Fruit fly (Drosophila melanogaster): ENCODE results near the gene nonC.

Gene nonC

DNA sequence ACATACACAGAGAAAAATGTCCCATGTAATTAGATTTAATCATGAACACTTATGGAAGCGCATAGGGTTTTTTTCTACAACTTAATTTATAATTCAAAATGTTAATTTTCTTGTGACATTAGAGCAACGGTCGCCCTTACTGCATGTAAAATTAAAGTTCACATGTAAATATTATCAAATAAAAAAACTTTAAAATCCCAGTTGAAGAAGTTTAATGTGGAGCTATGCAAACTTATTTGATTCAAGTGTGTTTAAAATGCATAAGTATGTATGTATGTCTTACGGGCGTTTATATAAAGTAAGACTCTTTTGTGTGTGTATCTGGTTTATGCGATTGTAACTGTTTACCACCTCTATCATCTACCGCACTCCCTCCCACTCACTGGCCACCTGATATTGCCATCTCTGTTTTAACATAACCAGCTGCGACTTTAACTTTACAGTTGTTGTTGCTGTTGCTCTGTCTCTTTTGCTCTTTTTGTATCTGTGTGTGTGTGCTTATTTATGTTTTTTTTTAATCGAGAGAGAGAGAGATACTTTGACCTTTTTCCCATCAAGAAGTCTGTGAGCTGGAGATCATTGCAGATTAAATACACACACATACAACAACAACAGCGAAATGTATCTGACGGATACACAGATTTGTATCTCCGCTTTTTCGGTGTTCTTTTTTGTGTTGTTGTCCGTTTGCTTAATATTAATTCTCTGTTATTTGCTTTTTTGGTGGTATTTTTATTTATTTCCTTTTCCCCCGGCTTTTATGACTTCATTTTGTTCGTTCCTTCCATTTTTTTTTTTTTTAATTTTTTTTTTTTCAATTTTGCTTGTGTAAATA is 31.3 kb downstream of the nonC start:
- TF ChIP-seq ey (GFP tag; optimal IDR thresholded peaks at IDR 0.05) = peak; percentile 90
- TF ChIP-seq Sp1 (GFP tag; optimal IDR thresholded peaks at IDR 0.05) = peak; percentile 94
- no peak for TF ChIP-seq dsf (GFP tag; optimal IDR thresholded peaks at IDR 0.05; ENCODE audit: borderline replicate concordance)
- TF ChIP-seq foxo (GFP tag; optimal IDR thresholded peaks at IDR 0.05) = peak in 1 of 2 experiments; percentile 90
- no peak for TF ChIP-seq Abd-B (GFP tag; optimal IDR thresholded peaks at IDR 0.05)
- peak; percentile 62 for TF ChIP-seq sage (GFP tag; optimal IDR thresholded peaks at IDR 0.05)
- peak; percentile 93 for TF ChIP-seq fru (GFP tag; optimal IDR thresholded peaks at IDR 0.05)
- TF ChIP-seq tai (GFP tag; optimal IDR thresholded peaks at IDR 0.05) = no peak
- TF ChIP-seq brk (GFP tag; optimal IDR thresholded peaks at IDR 0.05) = peak; percentile 75
- TF ChIP-seq Dfd (GFP tag; optimal IDR thresholded peaks at IDR 0.05) = no peak
- TF ChIP-seq Rel (GFP tag; optimal IDR thresholded peaks at IDR 0.05) = peak; percentile 44
- TF ChIP-seq Rel (tag; optimal IDR thresholded peaks at IDR 0.05) = no peak
- TF ChIP-seq jim (GFP tag; optimal IDR thresholded peaks at IDR 0.05) = no peak
- peak; percentile 87 for TF ChIP-seq OdsH (GFP tag; optimal IDR thresholded peaks at IDR 0.05)
- peak; percentile 73 for TF ChIP-seq Hnf4 (GFP tag; optimal IDR thresholded peaks at IDR 0.05)
- TF ChIP-seq Hr83 (GFP tag; optimal IDR thresholded peaks at IDR 0.05; ENCODE audit: poor library complexity, severe bottlenecking) = no peak
- TF ChIP-seq GATAd (GFP tag; optimal IDR thresholded peaks at IDR 0.05) = no peak
- peak; percentile 78 for TF ChIP-seq Jra (GFP tag; optimal IDR thresholded peaks at IDR 0.05)
- TF ChIP-seq CG9705 (GFP tag; optimal IDR thresholded peaks at IDR 0.05) = peak; percentile 15
- peak; percentile 60 for TF ChIP-seq Vsx2 (GFP tag; optimal IDR thresholded peaks at IDR 0.05; ENCODE audit: partially characterized antibody)
- TF ChIP-seq HLH106 (tag; optimal IDR thresholded peaks at IDR 0.05) = peak; percentile 85
- peak; percentile 79 for TF ChIP-seq CG32264 (GFP tag; optimal IDR thresholded peaks at IDR 0.05)
- TF ChIP-seq rgr (GFP tag; optimal IDR thresholded peaks at IDR 0.05) = peak; percentile 87
- peak; percentile 87 for TF ChIP-seq sv (GFP tag; optimal IDR thresholded peaks at IDR 0.05)
- peak; percentile 67 for TF ChIP-seq psq (GFP tag; optimal IDR thresholded peaks at IDR 0.05)
- TF ChIP-seq N (GFP tag; optimal IDR thresholded peaks at IDR 0.05) = peak; percentile 35
- TF ChIP-seq usp (GFP tag; optimal IDR thresholded peaks at IDR 0.05) = no peak
- TF ChIP-seq Mio (GFP tag; optimal IDR thresholded peaks at IDR 0.05) = no peak
- TF ChIP-seq Hr78 (GFP tag; optimal IDR thresholded peaks at IDR 0.05) = no peak
- TF ChIP-seq lola (GFP tag; optimal IDR thresholded peaks at IDR 0.05) = no peak
- TF ChIP-seq woc (GFP tag; optimal IDR thresholded peaks at IDR 0.05) = peak; percentile 84
- TF ChIP-seq dmrt93B (GFP tag; optimal IDR thresholded peaks at IDR 0.05) = peak; percentile 55
- TF ChIP-seq Dif (GFP tag; optimal IDR thresholded peaks at IDR 0.05; ENCODE audit: partially characterized antibody) = no peak
- TF ChIP-seq br (GFP tag; optimal IDR thresholded peaks at IDR 0.05) = peak; percentile 91
- peak; percentile 77 for TF ChIP-seq h (GFP tag; optimal IDR thresholded peaks at IDR 0.05)
- no peak for TF ChIP-seq dl (GFP tag; optimal IDR thresholded peaks at IDR 0.05; ENCODE audit: insufficient read depth in 1 of 2, partially characterized antibody in 2 of 2)
- no peak for TF ChIP-seq pan (optimal IDR thresholded peaks at IDR 0.05)

DNA sequence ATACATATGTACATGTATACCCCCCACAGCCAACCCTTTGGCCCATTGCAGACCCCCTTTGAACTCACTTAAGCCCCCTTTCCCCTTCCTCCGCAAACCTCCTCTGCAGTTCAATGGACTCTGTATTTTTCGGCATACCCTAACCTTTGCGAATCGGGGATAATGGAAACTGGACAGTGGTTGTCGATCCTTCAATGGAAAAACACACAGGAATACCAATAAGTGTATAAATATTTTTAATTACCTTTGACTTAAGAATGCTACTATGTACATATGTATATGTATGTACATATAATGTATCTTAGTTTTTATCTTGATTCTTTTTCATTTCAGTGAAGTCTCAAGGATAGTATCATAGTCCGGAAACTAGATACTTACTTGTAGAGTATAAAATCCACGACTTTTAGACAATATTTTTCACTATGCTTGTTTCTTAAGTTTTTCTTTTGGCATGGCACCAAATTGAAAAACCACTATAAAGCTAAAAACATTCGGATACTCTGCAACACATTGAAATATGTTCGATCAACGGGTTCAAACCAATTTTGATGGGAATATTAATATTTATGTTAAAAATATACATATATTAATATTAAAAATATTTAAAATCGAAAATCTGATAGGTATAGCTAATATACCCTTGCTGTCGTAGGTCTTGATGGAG is 32.2 kb downstream of the nonC start:
- TF ChIP-seq br (GFP tag; optimal IDR thresholded peaks at IDR 0.05) (peak; percentile 29), Hr78 (GFP tag; optimal IDR thresholded peaks at IDR 0.05) (no peak), Sp1 (GFP tag; optimal IDR thresholded peaks at IDR 0.05) (peak; percentile 62), woc (GFP tag; optimal IDR thresholded peaks at IDR 0.05) (peak; percentile 11), Mio (GFP tag; optimal IDR thresholded peaks at IDR 0.05) (no peak), Hnf4 (GFP tag; optimal IDR thresholded peaks at IDR 0.05) (peak; percentile 30), dmrt93B (GFP tag; optimal IDR thresholded peaks at IDR 0.05) (peak; percentile 31), tai (GFP tag; optimal IDR thresholded peaks at IDR 0.05) (no peak), CG9705 (GFP tag; optimal IDR thresholded peaks at IDR 0.05) (peak; percentile 40), sv (GFP tag; optimal IDR thresholded peaks at IDR 0.05) (no peak), Rel (GFP tag; optimal IDR thresholded peaks at IDR 0.05) (no peak), Rel (tag; optimal IDR thresholded peaks at IDR 0.05) (peak; percentile 6), CG32264 (GFP tag; optimal IDR thresholded peaks at IDR 0.05) (peak; percentile 15), ey (GFP tag; optimal IDR thresholded peaks at IDR 0.05) (peak; percentile 54), rgr (GFP tag; optimal IDR thresholded peaks at IDR 0.05) (peak; percentile 38), OdsH (GFP tag; optimal IDR thresholded peaks at IDR 0.05) (peak; percentile 25), h (GFP tag; optimal IDR thresholded peaks at IDR 0.05) (peak; percentile 52), psq (GFP tag; optimal IDR thresholded peaks at IDR 0.05) (peak; percentile 25), pan (optimal IDR thresholded peaks at IDR 0.05) (no peak), foxo (GFP tag; optimal IDR thresholded peaks at IDR 0.05) (peak in 1 of 2 experiments; percentile 61), fru (GFP tag; optimal IDR thresholded peaks at IDR 0.05) (peak; percentile 48), Dfd (GFP tag; optimal IDR thresholded peaks at IDR 0.05) (no peak), Jra (GFP tag; optimal IDR thresholded peaks at IDR 0.05) (no peak), sage (GFP tag; optimal IDR thresholded peaks at IDR 0.05) (no peak), Dif (GFP tag; optimal IDR thresholded peaks at IDR 0.05; ENCODE audit: partially characterized antibody) (no peak), HLH106 (tag; optimal IDR thresholded peaks at IDR 0.05) (peak; percentile 71)
